Fruit fly (Drosophila melanogaster): Measurements from ENCODE around the gene CG17219.

DNA sequence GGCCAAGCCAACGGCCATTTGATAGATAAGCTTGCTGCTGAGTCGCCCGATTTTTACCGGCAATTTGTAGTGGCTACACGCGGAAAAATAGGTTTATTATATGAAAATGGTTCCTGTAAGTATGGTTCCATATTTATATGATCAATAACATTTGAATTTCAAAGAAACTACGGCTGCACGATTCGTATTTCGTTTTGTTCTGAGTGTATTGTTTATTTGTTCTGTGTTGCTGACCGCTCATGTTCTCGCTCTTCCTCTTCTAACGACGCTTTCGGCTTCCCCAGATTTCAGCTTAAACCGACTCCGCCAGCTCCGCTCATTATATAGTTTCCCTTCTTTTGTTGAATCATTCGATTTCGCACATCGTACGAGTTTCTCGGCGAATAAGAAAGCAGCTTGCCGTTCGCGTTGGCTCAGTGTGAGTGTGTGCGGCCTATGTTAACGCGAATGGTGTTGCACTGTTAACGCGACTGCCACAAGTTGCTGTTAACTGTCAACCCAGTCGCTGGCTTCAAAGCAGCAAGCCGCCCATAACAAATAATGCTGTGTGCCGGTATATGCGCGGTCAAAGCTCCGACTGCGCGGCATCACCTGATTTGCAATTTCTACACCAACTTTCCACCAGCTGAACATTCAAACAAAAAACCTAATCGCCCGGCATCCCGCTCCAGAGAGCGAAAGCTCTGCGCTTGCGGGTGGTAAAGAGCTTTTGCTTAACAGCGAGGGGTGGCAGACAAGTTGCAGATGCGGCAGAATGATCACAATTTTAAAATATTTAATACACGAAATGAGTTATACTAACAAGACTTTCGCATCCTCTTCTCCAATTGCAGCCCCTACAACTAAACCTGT, 29.9 kb downstream of the CG17219 start:
- no peak for TF ChIP-seq psq (optimal IDR thresholded peaks at IDR 0.05)
- no peak for TF ChIP-seq EcR (GFP tag; optimal IDR thresholded peaks at IDR 0.05)
- no peak for TF ChIP-seq usp (GFP tag; optimal IDR thresholded peaks at IDR 0.05)
- TF ChIP-seq pan (optimal IDR thresholded peaks at IDR 0.05): no peak
- TF ChIP-seq CG8478 (optimal IDR thresholded peaks at IDR 0.05): no peak
- no peak for TF ChIP-seq Dll (optimal IDR thresholded peaks at IDR 0.05)

Data from whole organism.